Worm (Caenorhabditis elegans) whole organism, mixed stage, embryonic: ENCODE results near the gene W04E12.9.

ENCODE experiments used
- M03D4.4 ChIP-seq: sonication (generic microtip); optimal IDR thresholded peaks from 2 replicates; lab custom pipeline; 2017; ENCODE audit warnings: mild to moderate bottlenecking, missing genetic modification characterization, missing compliant biosample characterization
- bed-3 ChIP-seq: fragments of 200-800 bp; sonication (Bioruptor generic); optimal IDR thresholded peaks from 3 replicates; lab custom pipeline; 2018; ENCODE audit warnings: mild to moderate bottlenecking, missing genetic modification characterization, moderate library complexity, missing compliant biosample characterization
- blmp-1 ChIP-seq: fragments of 150-350 bp; optimal IDR thresholded peaks from 2 replicates; lab custom pipeline; 2014; ENCODE audit warnings: missing biosample characterization, missing genetic modification characterization
- ceh-39 ChIP-seq: fragments of 150-350 bp; optimal IDR thresholded peaks from 2 replicates; lab custom pipeline; 2014; ENCODE audit warnings: missing biosample characterization, missing genetic modification characterization
- ceh-43 ChIP-seq: fragments of 200-800 bp; sonication (Bioruptor generic); optimal IDR thresholded peaks from 2 replicates; lab custom pipeline; 2018; ENCODE audit warnings: mild to moderate bottlenecking, missing genetic modification characterization, moderate library complexity, missing compliant biosample characterization
- ceh-83 ChIP-seq: fragments of 200-800 bp; sonication (Bioruptor generic); optimal IDR thresholded peaks from 2 replicates; lab custom pipeline; 2018; ENCODE audit warnings: mild to moderate bottlenecking, missing genetic modification characterization, missing compliant biosample characterization
- ces-1 ChIP-seq: fragments of 150-350 bp; optimal IDR thresholded peaks from 2 replicates; lab custom pipeline; 2014; ENCODE audit warnings: missing biosample characterization, missing genetic modification reagents, missing genetic modification characterization
- cnd-1 ChIP-seq: fragments of 200-800 bp; sonication (Bioruptor generic); optimal IDR thresholded peaks from 2 replicates; lab custom pipeline; 2018; ENCODE audit warnings: mild to moderate bottlenecking, missing genetic modification characterization, missing compliant biosample characterization
- drap-1 ChIP-seq: fragments of 200-800 bp; sonication (Bioruptor generic); optimal IDR thresholded peaks from 3 replicates; lab custom pipeline; 2018; ENCODE audit warnings: mild to moderate bottlenecking, missing genetic modification characterization, missing compliant biosample characterization
- elt-1 ChIP-seq: sonication (generic microtip); optimal IDR thresholded peaks from 2 replicates; lab custom pipeline; 2017; ENCODE audit warnings: missing genetic modification characterization, mild to moderate bottlenecking, missing compliant biosample characterization, antibody characterized with exemption, moderate library complexity, borderline replicate concordance; ENCODE audit not compliant: insufficient read depth
- elt-3 ChIP-seq: fragments of 150-350 bp; optimal IDR thresholded peaks from 2 replicates; lab custom pipeline; 2014; ENCODE audit warnings: missing biosample characterization, missing genetic modification characterization
- flh-1 ChIP-seq: fragments of 200-800 bp; sonication (Bioruptor generic); optimal IDR thresholded peaks from 2 replicates; lab custom pipeline; 2018; ENCODE audit warnings: mild to moderate bottlenecking, missing genetic modification characterization, moderate library complexity, missing compliant biosample characterization
- ham-2 ChIP-seq: fragments of 200-800 bp; sonication (Bioruptor generic); optimal IDR thresholded peaks from 2 replicates; lab custom pipeline; 2018; ENCODE audit warnings: mild to moderate bottlenecking, missing genetic modification characterization, missing compliant biosample characterization
- hlh-1 ChIP-seq: fragments of 150-350 bp; optimal IDR thresholded peaks from 2 replicates; lab custom pipeline; 2014; ENCODE audit warnings: missing biosample characterization, missing genetic modification reagents, missing genetic modification characterization
- lin-13 ChIP-seq: fragments of 150-350 bp; optimal IDR thresholded peaks from 2 replicates; lab custom pipeline; 2014; ENCODE audit warnings: missing biosample characterization, missing genetic modification characterization
- lin-32 ChIP-seq: fragments of 200-800 bp; sonication (Bioruptor generic); optimal IDR thresholded peaks from 2 replicates; lab custom pipeline; 2018; ENCODE audit warnings: mild to moderate bottlenecking, missing genetic modification characterization, missing compliant biosample characterization
- lsy-2 ChIP-seq: fragments of 150-350 bp; optimal IDR thresholded peaks from 2 replicates; lab custom pipeline; 2014; ENCODE audit warnings: missing biosample characterization, missing genetic modification characterization
- mab-5 ChIP-seq: fragments of 150-350 bp; optimal IDR thresholded peaks from 2 replicates; lab custom pipeline; 2014; ENCODE audit warnings: missing biosample characterization, missing genetic modification characterization
- mep-1 ChIP-seq: fragments of 150-350 bp; optimal IDR thresholded peaks from 2 replicates; lab custom pipeline; 2017; ENCODE audit warnings: missing biosample characterization, missing genetic modification reagents, missing genetic modification characterization, inconsistent platforms
- mls-2 ChIP-seq: sonication (generic microtip); optimal IDR thresholded peaks from 2 replicates; lab custom pipeline; 2016; ENCODE audit warnings: mild to moderate bottlenecking, missing genetic modification characterization, moderate library complexity, missing compliant biosample characterization
- nhr-12 ChIP-seq: fragments of 150-350 bp; optimal IDR thresholded peaks from 2 replicates; lab custom pipeline; 2014; ENCODE audit warnings: missing biosample characterization, missing genetic modification characterization
- nhr-2 ChIP-seq: fragments of 150-350 bp; optimal IDR thresholded peaks from 2 replicates; lab custom pipeline; 2014; ENCODE audit warnings: missing biosample characterization, missing genetic modification characterization
- nhr-237 ChIP-seq: fragments of 150-350 bp; optimal IDR thresholded peaks from 2 replicates; lab custom pipeline; 2014; ENCODE audit warnings: missing biosample characterization, missing genetic modification characterization
- nhr-28 ChIP-seq: fragments of 150-350 bp; optimal IDR thresholded peaks from 2 replicates; lab custom pipeline; 2014; ENCODE audit warnings: missing biosample characterization, missing genetic modification characterization
- nhr-76 ChIP-seq: sonication (generic microtip); optimal IDR thresholded peaks from 2 replicates; lab custom pipeline; 2017; ENCODE audit warnings: missing biosample characterization, missing genetic modification characterization
- pha-4 ChIP-seq: fragments of 150-350 bp; optimal IDR thresholded peaks from 2 replicates; lab custom pipeline; 2018; ENCODE audit warnings: missing biosample characterization, missing genetic modification reagents, missing genetic modification characterization
- sem-2 ChIP-seq: fragments of 200-800 bp; sonication (Bioruptor generic); optimal IDR thresholded peaks from 2 replicates; lab custom pipeline; 2018; ENCODE audit warnings: mild to moderate bottlenecking, missing genetic modification characterization, missing compliant biosample characterization
- snpc-4 ChIP-seq: fragments of 150-350 bp; optimal IDR thresholded peaks from 2 replicates; lab custom pipeline; 2014; ENCODE audit warnings: missing biosample characterization, missing genetic modification characterization
- sptf-1 ChIP-seq: sonication (generic microtip); optimal IDR thresholded peaks from 2 replicates; lab custom pipeline; 2017; ENCODE audit warnings: mild to moderate bottlenecking, missing genetic modification characterization, moderate library complexity, missing compliant biosample characterization
- tbx-8 ChIP-seq: fragments of 200-800 bp; sonication (Bioruptor generic); optimal IDR thresholded peaks from 2 replicates; lab custom pipeline; 2018; ENCODE audit warnings: mild to moderate bottlenecking, missing genetic modification characterization, moderate library complexity, missing compliant biosample characterization
- unc-120 ChIP-seq: sonication (generic microtip); optimal IDR thresholded peaks from 2 replicates; lab custom pipeline; 2017; ENCODE audit warnings: missing genetic modification characterization, missing compliant biosample characterization; ENCODE audit not compliant: poor library complexity, severe bottlenecking
- unc-39 ChIP-seq: fragments of 150-350 bp; optimal IDR thresholded peaks from 2 replicates; lab custom pipeline; 2014; ENCODE audit warnings: missing biosample characterization, missing genetic modification characterization
- unc-62 ChIP-seq: fragments of 150-350 bp; optimal IDR thresholded peaks from 2 replicates; lab custom pipeline; 2014; ENCODE audit warnings: missing biosample characterization, missing genetic modification reagents, missing genetic modification characterization
- zip-8 ChIP-seq: fragments of 150-350 bp; optimal IDR thresholded peaks from 2 replicates; lab custom pipeline; 2014; ENCODE audit warnings: missing biosample characterization, missing genetic modification characterization
- ztf-11 ChIP-seq: fragments of 150-350 bp; optimal IDR thresholded peaks from 2 replicates; lab custom pipeline; 2014; ENCODE audit warnings: missing biosample characterization, missing genetic modification characterization

The W04E12.9 gene

ce11 chrV:19717933-19718332 is 38.4 kb upstream of the W04E12.9 start:
- TF ChIP-seq unc-62 (GFP tag; lab: Kevin White, UChicago) (peak; percentile 86), unc-39 (tag; lab: Kevin White, UChicago) (no peak), hlh-1 (peak; percentile 21)

ce11 chrV:19718660-19719059 is 37.7 kb upstream of the W04E12.9 start:
- TF ChIP-seq nhr-2 (tag; lab: Kevin White, UChicago): no peak
- no peak for TF ChIP-seq elt-1 (tag; lab: Kevin White, UChicago)
- TF ChIP-seq ces-1: no peak
- TF ChIP-seq nhr-76 (tag; lab: Kevin White, UChicago): no peak
- no peak for TF ChIP-seq ztf-11 (tag; lab: Kevin White, UChicago)
- TF ChIP-seq pha-4: no peak
- no peak for TF ChIP-seq unc-62 (GFP tag; lab: Kevin White, UChicago)
- no peak for TF ChIP-seq ceh-39 (tag; lab: Kevin White, UChicago)
- no peak for TF ChIP-seq unc-39 (tag; lab: Kevin White, UChicago)
- TF ChIP-seq snpc-4 (tag; lab: Kevin White, UChicago): no peak
- no peak for TF ChIP-seq M03D4.4 (tag; lab: Kevin White, UChicago)
- no peak for TF ChIP-seq lsy-2 (tag; lab: Kevin White, UChicago)
- no peak for TF ChIP-seq zip-8 (tag; lab: Kevin White, UChicago)
- no peak for TF ChIP-seq elt-3
- no peak for TF ChIP-seq nhr-28 (tag; lab: Kevin White, UChicago)
- TF ChIP-seq, all 35 proteins: peak for 0

ce11 chrV:19719253-19719652 is 37.1 kb upstream of the W04E12.9 start, which contains the start of gene Y116F11A.6:
Y116F11A.6 (plus strand) TSS chrV:19719553.
- TF ChIP-seq ceh-39 (tag; lab: Kevin White, UChicago) (no peak), cnd-1 (no peak), zip-8 (tag; lab: Kevin White, UChicago) (no peak), M03D4.4 (tag; lab: Kevin White, UChicago) (no peak), nhr-237 (tag; lab: Kevin White, UChicago) (no peak), unc-62 (GFP tag; lab: Kevin White, UChicago) (no peak), unc-120 (tag; lab: Kevin White, UChicago) (no peak), sem-2 (GFP tag; lab: Kevin White, UChicago) (no peak), unc-39 (tag; lab: Kevin White, UChicago) (no peak), lin-13 (tag; lab: Kevin White, UChicago) (no peak), mab-5 (tag; lab: Kevin White, UChicago) (no peak), pha-4 (no peak), nhr-76 (tag; lab: Kevin White, UChicago) (no peak), nhr-2 (tag; lab: Kevin White, UChicago) (no peak), nhr-12 (no peak), sptf-1 (tag; lab: Kevin White, UChicago) (no peak), lin-32 (GFP tag; lab: Kevin White, UChicago) (no peak), nhr-28 (tag; lab: Kevin White, UChicago) (no peak), drap-1 (no peak), ceh-43 (GFP tag; lab: Kevin White, UChicago) (no peak)

- no peak for TF ChIP-seq mab-5 (tag; lab: Kevin White, UChicago)
- peak; percentile 40 for TF ChIP-seq ham-2
- peak; percentile 71 for TF ChIP-seq lin-32 (GFP tag; lab: Kevin White, UChicago)
- peak; percentile 18 for TF ChIP-seq lin-13 (tag; lab: Kevin White, UChicago)
- no peak for TF ChIP-seq mep-1 (tag; lab: Kevin White, UChicago)
- no peak for TF ChIP-seq flh-1 (GFP tag; lab: Kevin White, UChicago)
- peak; percentile 63 for TF ChIP-seq ceh-43 (GFP tag; lab: Kevin White, UChicago)
- no peak for TF ChIP-seq elt-1 (tag; lab: Kevin White, UChicago)
- no peak for TF ChIP-seq snpc-4 (tag; lab: Kevin White, UChicago)
- TF ChIP-seq blmp-1 (tag; lab: Kevin White, UChicago): no peak
- TF ChIP-seq ztf-11 (tag; lab: Kevin White, UChicago): no peak
- peak; percentile 45 for TF ChIP-seq unc-120 (tag; lab: Kevin White, UChicago)
- no peak for TF ChIP-seq nhr-76 (tag; lab: Kevin White, UChicago)
- peak; percentile 83 for TF ChIP-seq ceh-83 (GFP tag; lab: Kevin White, UChicago)
- TF ChIP-seq pha-4: no peak
- TF ChIP-seq nhr-28 (tag; lab: Kevin White, UChicago): no peak
- no peak for TF ChIP-seq nhr-237 (tag; lab: Kevin White, UChicago)
- peak; percentile 78 for TF ChIP-seq sptf-1 (tag; lab: Kevin White, UChicago)
- TF ChIP-seq drap-1: peak; percentile 72
- peak; percentile 79 for TF ChIP-seq mls-2 (tag; lab: Kevin White, UChicago)
- no peak for TF ChIP-seq unc-39 (tag; lab: Kevin White, UChicago)
- TF ChIP-seq tbx-8 (GFP tag; lab: Kevin White, UChicago): no peak
- no peak for TF ChIP-seq elt-3
- peak; percentile 28 for TF ChIP-seq ces-1
- TF ChIP-seq nhr-12: no peak
- TF ChIP-seq lsy-2 (tag; lab: Kevin White, UChicago): no peak
- peak; percentile 70 for TF ChIP-seq cnd-1
- no peak for TF ChIP-seq nhr-2 (tag; lab: Kevin White, UChicago)
- peak; percentile 76 for TF ChIP-seq M03D4.4 (tag; lab: Kevin White, UChicago)
- TF ChIP-seq ceh-39 (tag; lab: Kevin White, UChicago): no peak
- TF ChIP-seq bed-3: peak; percentile 56
- TF ChIP-seq unc-62 (GFP tag; lab: Kevin White, UChicago): no peak
- peak; percentile 53 for TF ChIP-seq sem-2 (GFP tag; lab: Kevin White, UChicago)
- TF ChIP-seq zip-8 (tag; lab: Kevin White, UChicago): no peak
- TF ChIP-seq hlh-1: no peak
- TF ChIP-seq, all 35 proteins: peak for 14
Observed at ce11 chrV:19722881-19723280, 33.5 kb upstream of the W04E12.9 start.
